Worm (Caenorhabditis elegans) whole organism, L1 larva: Measurements from ENCODE around the gene C07B5.6.

Experiments
- ama-1 ChIP-seq: fragments of 150-350 bp; optimal IDR thresholded peaks from 2 replicates; lab custom pipeline; 2014
- ceh-90 ChIP-seq: sonication (generic microtip); optimal IDR thresholded peaks from 2 replicates; lab custom pipeline; 2016; ENCODE audit warnings: missing genetic modification characterization, missing compliant biosample characterization
- hlh-17 ChIP-seq: fragments of 200-800 bp; sonication (Bioruptor generic); optimal IDR thresholded peaks from 2 replicates; lab custom pipeline; 2018; ENCODE audit warnings: missing genetic modification characterization, mild to moderate bottlenecking, missing compliant biosample characterization, moderate library complexity, borderline replicate concordance
- lsy-2 ChIP-seq, 2 experiments: fragments of 150-350 bp; optimal IDR thresholded peaks; 2 replicates each; lab custom pipeline; 2014; ENCODE audit warnings: missing biosample characterization in 2 of 2, missing genetic modification characterization in 2 of 2
- nhr-12 ChIP-seq: sonication (generic microtip); optimal IDR thresholded peaks from 2 replicates; lab custom pipeline; 2017; ENCODE audit warnings: missing biosample characterization, missing genetic modification characterization
- nhr-19 ChIP-seq: fragments of 200-800 bp; sonication (Bioruptor generic); conservative IDR thresholded peaks from 2 replicates; pipeline ENCODE4 v1.3.6; 2022; ENCODE audit warnings: missing genetic modification characterization, missing compliant biosample characterization
- pax-3 ChIP-seq: fragments of 200-800 bp; sonication (Bioruptor generic); optimal IDR thresholded peaks from 2 replicates; lab custom pipeline; 2018; ENCODE audit warnings: mild to moderate bottlenecking, missing genetic modification characterization, moderate library complexity, missing compliant biosample characterization
- sptf-1 ChIP-seq: fragments of 150-350 bp; optimal IDR thresholded peaks from 2 replicates; lab custom pipeline; 2014; ENCODE audit warnings: missing biosample characterization, missing genetic modification characterization
- zag-1 ChIP-seq: fragments of 150-350 bp; optimal IDR thresholded peaks from 2 replicates; lab custom pipeline; 2014; ENCODE audit warnings: missing biosample characterization, missing genetic modification characterization
- ztf-4 ChIP-seq: fragments of 150-350 bp; optimal IDR thresholded peaks from 2 replicates; lab custom pipeline; 2014; ENCODE audit warnings: missing biosample characterization, missing genetic modification characterization

DNA sequence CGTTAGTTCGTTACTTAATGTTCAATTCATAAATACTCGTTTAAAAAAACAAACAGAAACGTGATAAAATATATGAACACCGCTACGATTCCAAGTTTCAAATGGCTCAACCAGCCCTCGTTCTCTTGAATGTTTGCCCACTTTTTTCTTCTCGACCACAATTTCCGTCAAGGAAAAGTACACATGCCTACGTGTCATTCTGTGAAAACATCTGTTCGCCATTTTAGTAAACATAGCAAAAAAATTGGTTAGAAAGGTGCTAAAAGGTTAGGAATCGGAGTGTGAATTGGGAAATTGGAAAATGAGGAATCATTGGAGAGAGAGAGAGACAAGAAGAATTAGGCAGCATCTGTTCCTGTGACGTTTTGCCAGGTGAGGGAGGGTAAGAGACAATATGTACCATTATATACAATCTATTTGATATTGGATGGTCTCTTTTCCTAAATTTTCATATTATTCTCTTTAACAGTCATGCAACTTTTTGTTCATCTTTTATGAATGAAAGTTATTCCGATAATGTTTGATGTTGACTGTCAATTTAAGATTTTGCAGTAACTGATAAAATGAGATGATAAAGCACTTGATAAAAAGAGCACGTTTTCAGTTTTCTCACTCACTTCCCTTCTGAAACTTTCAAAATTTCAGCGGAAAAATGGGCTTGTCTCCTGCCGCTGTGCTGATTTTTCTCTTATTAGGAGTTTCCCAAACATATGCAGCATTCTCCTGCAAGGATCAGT lies 20.6 kb downstream of the C07B5.6 start, which contains the start of gene nuc-1:
- TF ChIP-seq ztf-4 (tag; lab: Kevin White, UChicago) (no peak), ceh-90 (tag; lab: Kevin White, UChicago) (no peak), sptf-1 (tag; lab: Kevin White, UChicago) (no peak), zag-1 (tag; lab: Kevin White, UChicago) (no peak), ama-1 (lab: Kevin White, UChicago) (no peak), hlh-17 (GFP tag; lab: Kevin White, UChicago) (no peak), nhr-19 (GFP tag; lab: Robert Waterston, UW) (no peak), nhr-12 (no peak), lsy-2 (tag; optimal IDR thresholded peaks at IDR 0.05; lab: Kevin White, UChicago) (no peak), pax-3 (tag; lab: Kevin White, UChicago) (no peak)
